Fruit fly (Drosophila melanogaster): ENCODE results near the gene RpS2.

DNA sequence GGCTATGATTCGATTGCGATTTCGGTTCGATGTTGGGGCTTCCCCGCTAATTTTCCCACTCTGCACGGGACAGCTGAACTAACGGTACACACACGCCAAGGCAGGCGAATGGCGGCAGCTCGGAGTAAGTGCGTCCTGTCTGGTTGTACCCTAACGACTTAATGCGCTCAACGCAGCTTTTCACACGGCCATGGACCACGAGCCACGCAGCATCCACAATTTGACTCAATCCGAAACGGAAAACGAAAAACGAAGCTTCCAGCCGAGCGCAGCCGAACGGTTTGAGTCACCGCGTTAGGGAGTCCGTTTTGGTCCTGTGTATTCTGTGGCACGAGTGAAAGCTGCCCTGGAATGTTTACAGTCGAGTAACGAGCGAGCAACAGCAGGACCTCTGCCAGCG lies 11.3 kb downstream of the RpS2 start, which contains the start of gene nAChRalpha6:
- TF ChIP-seq CG11617 (GFP tag; optimal IDR thresholded peaks at IDR 0.05): no peak
- TF ChIP-seq CG7101 (tag; optimal IDR thresholded peaks at IDR 0.05): no peak
